Worm (Caenorhabditis elegans) whole organism, L2 larva: ENCODE measurements around the gene prp-40.

ENCODE experiments used
- gmeb-1 ChIP-seq: fragments of 150-350 bp; optimal IDR thresholded peaks from 2 replicates; lab custom pipeline; 2014; ENCODE audit warnings: missing biosample characterization, missing genetic modification characterization
- lsy-2 ChIP-seq, 2 experiments: fragments of 150-350 bp in 1 of 2; sonication (generic microtip) in 1 of 2; optimal IDR thresholded peaks; 2 replicates each; lab custom pipeline; 2014 to 2017; ENCODE audit warnings: missing biosample characterization in 2 of 2, missing genetic modification characterization in 2 of 2
- unc-55 ChIP-seq: fragments of 150-350 bp; sonication (generic microtip); optimal IDR thresholded peaks from 3 replicates; lab custom pipeline; 2014; ENCODE audit warnings: missing biosample characterization, missing genetic modification reagents, missing genetic modification characterization

Gene prp-40

ce11 chrIII:9570869-9571268, 49.0 kb downstream of the prp-40 start:
- TF ChIP-seq unc-55 (GFP tag; lab: Kevin White, UChicago) (no peak), gmeb-1 (tag; lab: Kevin White, UChicago) (peak; percentile 72), lsy-2 (tag; optimal IDR thresholded peaks at IDR 0.05; lab: Kevin White, UChicago) (peak in 1 of 2 experiments; percentile 48)
